Comparison of ENCODE assay signal across 3 fruit fly cellular contexts in the genomic region with DNA sequence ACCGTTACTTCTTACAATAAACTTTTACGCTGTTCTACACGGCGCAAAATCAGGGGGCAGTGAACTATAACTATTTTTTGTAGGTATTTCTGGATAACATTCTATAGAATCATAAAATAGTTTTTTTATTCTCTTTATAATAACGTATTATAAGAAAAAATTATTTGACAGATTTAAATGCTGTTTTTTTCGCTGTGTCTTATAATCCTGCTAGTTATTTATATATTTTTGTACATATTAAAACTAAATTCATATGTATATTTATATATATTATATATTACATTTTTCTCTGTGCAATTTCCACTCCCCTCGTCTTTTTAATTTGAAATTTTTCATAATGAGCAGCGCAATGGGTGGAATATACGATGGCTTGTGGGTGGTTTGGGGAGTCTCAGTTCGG.
TF ChIP-seq lines count a peak whose summit lies in the region.

No protein-coding gene starts in this region.

- no peak for TF ChIP-seq CTCF in whole organism, embryonic (GFP tag; optimal IDR thresholded peaks at IDR 0.05; lab: Kevin White, UChicago)

TF ChIP-seq in whole organism, embryonic, 481 proteins besides CTCF, POLR2A, EP300 and RAD21 (continues in another document):
- TF ChIP-seq CG13123 (GFP tag; optimal IDR thresholded peaks at IDR 0.05; lab: Kevin White, UChicago) (no peak), toy (GFP tag; IDR thresholded peaks at IDR 0.05; lab: Robert Waterston, UW) (no peak), bsh (GFP tag; optimal IDR thresholded peaks at IDR 0.05; lab: Kevin White, UChicago) (peak in 1 of 2 experiments; percentile 27), pnt (GFP tag; optimal IDR thresholded peaks at IDR 0.05; lab: Kevin White, UChicago) (no peak), kah (GFP tag; optimal IDR thresholded peaks at IDR 0.05; lab: Kevin White, UChicago) (no peak), Fer1 (GFP tag; optimal IDR thresholded peaks at IDR 0.05; lab: Kevin White, UChicago) (peak; percentile 21), NC2α (GFP tag; optimal IDR thresholded peaks at IDR 0.05; lab: Kevin White, UChicago) (no peak), danr (GFP tag; IDR thresholded peaks at IDR 0.05; lab: Robert Waterston, UW) (no peak), unc-4 (GFP tag; IDR thresholded peaks at IDR 0.05; lab: Robert Waterston, UW; ENCODE audit: partially characterized antibody) (no peak), CG15514 (GFP tag; optimal IDR thresholded peaks at IDR 0.05; lab: Kevin White, UChicago) (no peak), Sox100B (GFP tag; optimal IDR thresholded peaks at IDR 0.05; lab: Kevin White, UChicago) (peak; percentile 43), chinmo (GFP tag; IDR thresholded peaks at IDR 0.05; lab: Robert Waterston, UW; ENCODE audit: partially characterized antibody) (no peak), jing (GFP tag; optimal IDR thresholded peaks at IDR 0.05; lab: Kevin White, UChicago) (no peak), ro (GFP tag; IDR thresholded peaks at IDR 0.05; lab: Robert Waterston, UW) (no peak), CG7556 (GFP tag; optimal IDR thresholded peaks at IDR 0.05; lab: Kevin White, UChicago) (peak; percentile 41), Sox102F (GFP tag; optimal IDR thresholded peaks at IDR 0.05; lab: Kevin White, UChicago) (peak; percentile 42), CG17361 (GFP tag; IDR thresholded peaks at IDR 0.05; lab: Robert Waterston, UW) (peak; percentile 46; the same call in 1 of the 3 replicates), B-H1 (GFP tag; IDR thresholded peaks at IDR 0.05; lab: Robert Waterston, UW) (no peak), lab (GFP tag; optimal IDR thresholded peaks at IDR 0.05; lab: Kevin White, UChicago) (peak; percentile 37), grau (tag; optimal IDR thresholded peaks at IDR 0.05; lab: Kevin White, UChicago) (peak; percentile 40), E2f2 (GFP tag; IDR thresholded peaks at IDR 0.05; lab: Robert Waterston, UW) (no peak), sug (tag; optimal IDR thresholded peaks at IDR 0.05; lab: Kevin White, UChicago) (no peak), CG10267 (tag; optimal IDR thresholded peaks at IDR 0.05; lab: Kevin White, UChicago) (peak; percentile 39), CG15269 (tag; optimal IDR thresholded peaks at IDR 0.05; lab: Kevin White, UChicago) (peak; percentile 1), fd102C (GFP tag; optimal IDR thresholded peaks at IDR 0.05; lab: Kevin White, UChicago) (no peak), Hmr (GFP tag; optimal IDR thresholded peaks at IDR 0.05; lab: Kevin White, UChicago) (peak; percentile 15), gem (tag; optimal IDR thresholded peaks at IDR 0.05; lab: Kevin White, UChicago) (peak; percentile 66), Asciz (GFP tag; optimal IDR thresholded peaks at IDR 0.05; lab: Kevin White, UChicago) (peak; percentile 16), kni (GFP tag; optimal IDR thresholded peaks at IDR 0.05; lab: Kevin White, UChicago) (no peak)

TF ChIP-seq in whole organism, prepupa, 60 proteins besides CTCF, POLR2A, EP300 and RAD21:
- TF ChIP-seq CG15336 (GFP tag; IDR thresholded peaks at IDR 0.05; lab: Robert Waterston, UW) (no peak), dsx (GFP tag; optimal IDR thresholded peaks at IDR 0.05; lab: Kevin White, UChicago; ENCODE audit: poor library complexity, severe bottlenecking) (no peak), net (GFP tag; optimal IDR thresholded peaks at IDR 0.05; lab: Kevin White, UChicago) (no peak), CG7368 (GFP tag; optimal IDR thresholded peaks at IDR 0.05; lab: Kevin White, UChicago) (no peak), Blimp-1 (GFP tag; optimal IDR thresholded peaks at IDR 0.05; lab: Kevin White, UChicago) (no peak), svp (GFP tag; lab: Kevin White, UChicago) (no peak), Eip75B (GFP tag; optimal IDR thresholded peaks at IDR 0.05; lab: Kevin White, UChicago) (no peak), Gug (GFP tag; IDR thresholded peaks at IDR 0.05; lab: Robert Waterston, UW) (no peak), OdsH (GFP tag; optimal IDR thresholded peaks at IDR 0.05; lab: Kevin White, UChicago) (no peak), CG3919 (GFP tag; optimal IDR thresholded peaks at IDR 0.05; lab: Kevin White, UChicago) (no peak), Smox (GFP tag; optimal IDR thresholded peaks at IDR 0.05; lab: Kevin White, UChicago) (no peak), cyc (GFP tag; optimal IDR thresholded peaks at IDR 0.05; lab: Kevin White, UChicago) (no peak), CG8632 (GFP tag; optimal IDR thresholded peaks at IDR 0.05; lab: Kevin White, UChicago) (no peak), dac (GFP tag; optimal IDR thresholded peaks at IDR 0.05; lab: Kevin White, UChicago) (no peak), CG32006 (GFP tag; optimal IDR thresholded peaks at IDR 0.05; lab: Kevin White, UChicago) (peak; percentile 29), CG4318 (GFP tag; optimal IDR thresholded peaks at IDR 0.05; lab: Kevin White, UChicago) (no peak), Eip78C (GFP tag; lab: Kevin White, UChicago) (peak; percentile 30), achi (GFP tag; optimal IDR thresholded peaks at IDR 0.05; lab: Kevin White, UChicago) (peak; percentile 4), Ets96B (tag; optimal IDR thresholded peaks at IDR 0.05; lab: Kevin White, UChicago) (peak; percentile 19), fkh (GFP tag; optimal IDR thresholded peaks at IDR 0.05; lab: Kevin White, UChicago) (no peak), CG3032 (tag; optimal IDR thresholded peaks at IDR 0.05; lab: Kevin White, UChicago) (peak; percentile 2), lz (GFP tag; optimal IDR thresholded peaks at IDR 0.05; lab: Kevin White, UChicago) (no peak), Hr38 (GFP tag; optimal IDR thresholded peaks at IDR 0.05; lab: Kevin White, UChicago) (no peak)

TF ChIP-seq in whole organism, pupa, 21 proteins besides CTCF, POLR2A, EP300 and RAD21:
- no peak for TF ChIP-seq Pif1B (GFP tag; optimal IDR thresholded peaks at IDR 0.05; lab: Kevin White, UChicago)
- no peak for TF ChIP-seq fd96Ca (GFP tag; IDR thresholded peaks at IDR 0.05; lab: Robert Waterston, UW)
- TF ChIP-seq CG10348 (GFP tag; IDR thresholded peaks at IDR 0.05; lab: Robert Waterston, UW) = no peak
- no peak for TF ChIP-seq CG8301 (tag; optimal IDR thresholded peaks at IDR 0.05; lab: Kevin White, UChicago)
- TF ChIP-seq CG14655 (GFP tag; optimal IDR thresholded peaks at IDR 0.05; lab: Kevin White, UChicago) = peak; percentile 15
- no peak for TF ChIP-seq EcR (GFP tag; optimal IDR thresholded peaks at IDR 0.05; lab: Kevin White, UChicago)
- no peak for TF ChIP-seq Snoo (tag; optimal IDR thresholded peaks at IDR 0.05; lab: Kevin White, UChicago)
- TF ChIP-seq D1 (tag; optimal IDR thresholded peaks at IDR 0.05; lab: Kevin White, UChicago) = no peak
- no peak for TF ChIP-seq CG17806 (tag; optimal IDR thresholded peaks at IDR 0.05; lab: Kevin White, UChicago)
- no peak for TF ChIP-seq CG13204 (GFP tag; optimal IDR thresholded peaks at IDR 0.05; lab: Kevin White, UChicago)
- TF ChIP-seq CG8159 (tag; optimal IDR thresholded peaks at IDR 0.05; lab: Kevin White, UChicago) = peak; percentile 20
- no peak for TF ChIP-seq CG34367 (tag; optimal IDR thresholded peaks at IDR 0.05; lab: Kevin White, UChicago)
- TF ChIP-seq CG9948 (tag; optimal IDR thresholded peaks at IDR 0.05; lab: Kevin White, UChicago) = peak; percentile 43
- TF ChIP-seq CG4496 (GFP tag; IDR thresholded peaks at IDR 0.05; lab: Robert Waterston, UW) = no peak
- TF ChIP-seq rn (GFP tag; IDR thresholded peaks at IDR 0.05; lab: Robert Waterston, UW) = no peak
- TF ChIP-seq CG15710 (tag; optimal IDR thresholded peaks at IDR 0.05; lab: Kevin White, UChicago) = no peak
- no peak for TF ChIP-seq Pif1A (GFP tag; optimal IDR thresholded peaks at IDR 0.05; lab: Kevin White, UChicago)
- TF ChIP-seq CG12605 (GFP tag; IDR thresholded peaks at IDR 0.05; lab: Robert Waterston, UW) = no peak
- TF ChIP-seq CG32121 (GFP tag; IDR thresholded peaks at IDR 0.05; lab: Robert Waterston, UW) = no peak
- TF ChIP-seq gl (tag; optimal IDR thresholded peaks at IDR 0.05; lab: Kevin White, UChicago) = no peak
